Worm (Caenorhabditis elegans): ENCODE results near the gene nhr-130.
A peak's percentile ranks its signal among the peaks of the same experiment; 100 is the strongest.

Gene nhr-130

ce11 chrV:457839-458238 lies 25.3 kb downstream of the nhr-130 start:
- TF ChIP-seq hmg-4 (GFP tag; optimal IDR thresholded peaks at IDR 0.05) (no peak), F13C5.2 (tag; optimal IDR thresholded peaks at IDR 0.05) (no peak), tbx-37 (GFP tag; conservative IDR thresholded peaks at IDR 0.05) (no peak), ets-7 (tag; optimal IDR thresholded peaks at IDR 0.05) (no peak), flt-1 (GFP tag; IDR thresholded peaks at IDR 0.05) (no peak), aly-1 (tag; optimal IDR thresholded peaks at IDR 0.05) (no peak), scrt-1 (GFP tag; IDR thresholded peaks at IDR 0.05) (no peak), sea-1 (GFP tag; conservative IDR thresholded peaks at IDR 0.05) (no peak), pes-1 (GFP tag; IDR thresholded peaks at IDR 0.05) (no peak), ama-1 (optimal IDR thresholded peaks at IDR 0.05) (no peak), hmbx-1 (tag; optimal IDR thresholded peaks at IDR 0.05) (no peak), ceh-13 (GFP tag; optimal IDR thresholded peaks at IDR 0.05) (no peak)

- TF ChIP-seq tbx-37 (GFP tag; conservative IDR thresholded peaks at IDR 0.05) (no peak), hmg-4 (GFP tag; optimal IDR thresholded peaks at IDR 0.05) (no peak)
These were observed 29.6 kb downstream of the nhr-130 start, which contains the start of gene nhr-98 for ce11 chrV:453569-453968. Gene nhr-98 (plus strand): TSS chrV:453869.

ce11 chrV:450757-451501 lies 32.2 kb downstream of the nhr-130 start, which contains the start of gene nhr-123:
Gene nhr-123 (plus strand): TSS chrV:451451.
- TF ChIP-seq B0310.2 (tag; optimal IDR thresholded peaks at IDR 0.05) (no peak), sea-1 (GFP tag; conservative IDR thresholded peaks at IDR 0.05) (no peak), tbx-11 (GFP tag; IDR thresholded peaks at IDR 0.05) (no peak), pes-1 (GFP tag; IDR thresholded peaks at IDR 0.05) (no peak), ama-1 (optimal IDR thresholded peaks at IDR 0.05) (no peak), hmg-4 (GFP tag; optimal IDR thresholded peaks at IDR 0.05) (no peak), ceh-36 (tag; optimal IDR thresholded peaks at IDR 0.05) (no peak), tra-4 (tag; optimal IDR thresholded peaks at IDR 0.05) (no peak), flt-1 (GFP tag; IDR thresholded peaks at IDR 0.05) (no peak), scrt-1 (GFP tag; IDR thresholded peaks at IDR 0.05) (no peak), ets-7 (tag; optimal IDR thresholded peaks at IDR 0.05) (no peak), aly-1 (tag; optimal IDR thresholded peaks at IDR 0.05) (no peak), F13C5.2 (tag; optimal IDR thresholded peaks at IDR 0.05) (no peak), hnd-1 (tag; optimal IDR thresholded peaks at IDR 0.05) (no peak), hmbx-1 (tag; optimal IDR thresholded peaks at IDR 0.05) (no peak), ceh-13 (GFP tag; optimal IDR thresholded peaks at IDR 0.05) (no peak), tbx-37 (GFP tag; conservative IDR thresholded peaks at IDR 0.05) (no peak)

ce11 chrV:449685-450084 lies 33.5 kb downstream of the nhr-130 start, which contains the start of gene M02H5.8:
Gene M02H5.8 (plus strand): TSS chrV:449981.
- TF ChIP-seq ceh-13 (GFP tag; optimal IDR thresholded peaks at IDR 0.05) (no peak), tbx-37 (GFP tag; conservative IDR thresholded peaks at IDR 0.05) (no peak), flt-1 (GFP tag; IDR thresholded peaks at IDR 0.05) (no peak), F13C5.2 (tag; optimal IDR thresholded peaks at IDR 0.05) (no peak), ceh-36 (tag; optimal IDR thresholded peaks at IDR 0.05) (no peak), hnd-1 (tag; optimal IDR thresholded peaks at IDR 0.05) (no peak), ama-1 (optimal IDR thresholded peaks at IDR 0.05) (no peak), sea-1 (GFP tag; conservative IDR thresholded peaks at IDR 0.05) (no peak), hmg-4 (GFP tag; optimal IDR thresholded peaks at IDR 0.05) (no peak), aly-1 (tag; optimal IDR thresholded peaks at IDR 0.05) (no peak)

ce11 chrV:449130-449529 lies 34.0 kb downstream of the nhr-130 start, which contains the start of gene srh-35:
Gene srh-35 (minus strand): TSS chrV:449230.
- no peak for TF ChIP-seq tbx-37 (GFP tag; conservative IDR thresholded peaks at IDR 0.05)
- no peak for TF ChIP-seq ceh-13 (GFP tag; optimal IDR thresholded peaks at IDR 0.05)
- TF ChIP-seq tbx-11 (GFP tag; IDR thresholded peaks at IDR 0.05) = no peak
- no peak for TF ChIP-seq hnd-1 (tag; optimal IDR thresholded peaks at IDR 0.05)
- TF ChIP-seq pes-1 (GFP tag; IDR thresholded peaks at IDR 0.05) = no peak
- no peak for TF ChIP-seq tra-4 (tag; optimal IDR thresholded peaks at IDR 0.05)
- no peak for TF ChIP-seq hmbx-1 (tag; optimal IDR thresholded peaks at IDR 0.05)
- TF ChIP-seq sea-1 (GFP tag; conservative IDR thresholded peaks at IDR 0.05) = no peak

- no peak for TF ChIP-seq ceh-36 (tag; optimal IDR thresholded peaks at IDR 0.05)
- no peak for TF ChIP-seq ama-1 (optimal IDR thresholded peaks at IDR 0.05)
- TF ChIP-seq hmg-4 (GFP tag; optimal IDR thresholded peaks at IDR 0.05) = peak; percentile 23
- TF ChIP-seq ets-7 (tag; optimal IDR thresholded peaks at IDR 0.05) = no peak
- TF ChIP-seq flt-1 (GFP tag; IDR thresholded peaks at IDR 0.05) = no peak
- TF ChIP-seq scrt-1 (GFP tag; IDR thresholded peaks at IDR 0.05) = no peak
These were observed 36.2 kb downstream of the nhr-130 start for ce11 chrV:446988-447387.

- TF ChIP-seq ets-7 (tag; optimal IDR thresholded peaks at IDR 0.05) (no peak), B0310.2 (tag; optimal IDR thresholded peaks at IDR 0.05) (no peak), hnd-1 (tag; optimal IDR thresholded peaks at IDR 0.05) (no peak), aly-1 (tag; optimal IDR thresholded peaks at IDR 0.05) (no peak), hmbx-1 (tag; optimal IDR thresholded peaks at IDR 0.05) (no peak), sea-1 (GFP tag; conservative IDR thresholded peaks at IDR 0.05) (no peak), ceh-36 (tag; optimal IDR thresholded peaks at IDR 0.05) (no peak), ama-1 (optimal IDR thresholded peaks at IDR 0.05) (no peak), F13C5.2 (tag; optimal IDR thresholded peaks at IDR 0.05) (no peak), pes-1 (GFP tag; IDR thresholded peaks at IDR 0.05) (no peak), hmg-4 (GFP tag; optimal IDR thresholded peaks at IDR 0.05) (no peak), scrt-1 (GFP tag; IDR thresholded peaks at IDR 0.05) (no peak), tbx-37 (GFP tag; conservative IDR thresholded peaks at IDR 0.05) (no peak), ceh-13 (GFP tag; optimal IDR thresholded peaks at IDR 0.05) (no peak), flt-1 (GFP tag; IDR thresholded peaks at IDR 0.05) (no peak), tra-4 (tag; optimal IDR thresholded peaks at IDR 0.05) (no peak)
These were observed 36.6 kb downstream of the nhr-130 start, which contains the start of gene srh-34 for ce11 chrV:446574-446973. Gene srh-34 (minus strand): TSS chrV:446674.

All from whole organism, early embryonic.